Fruit fly (Drosophila melanogaster) whole organism, embryonic: ENCODE results near the gene Flad1.

ENCODE experiments used
- Asciz ChIP-seq: fragments of 200-800 bp; sonication (Bioruptor generic); optimal IDR thresholded peaks from 2 replicates; lab custom pipeline; 2017; ENCODE audit warnings: missing biosample characterization, mild to moderate bottlenecking, missing genetic modification characterization, missing genetic modification reagents
- CG10209 ChIP-seq: fragments of 200-800 bp; sonication (Bioruptor generic); optimal IDR thresholded peaks from 3 replicates; lab custom pipeline; 2017; ENCODE audit warnings: missing biosample characterization, mild to moderate bottlenecking, missing genetic modification characterization, missing genetic modification reagents
- CG11560 ChIP-seq: fragments of 200-800 bp; sonication (Bioruptor generic); IDR thresholded peaks from 3 replicates; pipeline ENCODE4 v1.3.6; 2022; ENCODE audit warnings: missing biosample characterization, missing genetic modification characterization
- CG12155 ChIP-seq: fragments of 200-800 bp; sonication (Bioruptor generic); optimal IDR thresholded peaks from 3 replicates; lab custom pipeline; 2016; ENCODE audit warnings: missing biosample characterization, missing genetic modification characterization
- CG12942 ChIP-seq: fragments of 200-800 bp; sonication (Bioruptor generic); optimal IDR thresholded peaks from 3 replicates; lab custom pipeline; 2016; ENCODE audit warnings: missing biosample characterization, missing genetic modification characterization
- CG1602 ChIP-seq: fragments of 200-800 bp; sonication (Bioruptor generic); optimal IDR thresholded peaks from 3 replicates; lab custom pipeline; 2016; ENCODE audit warnings: missing biosample characterization, missing genetic modification characterization
- CG1647 ChIP-seq: fragments of 200-800 bp; sonication (Bioruptor generic); optimal IDR thresholded peaks from 3 replicates; lab custom pipeline; 2016; ENCODE audit warnings: missing biosample characterization, missing genetic modification characterization
- CG16779 ChIP-seq: fragments of 200-800 bp; sonication (Bioruptor generic); IDR thresholded peaks from 2 replicates; pipeline ENCODE4 v1.3.6; 2022; ENCODE audit warnings: missing biosample characterization, missing genetic modification characterization
- CG16815 ChIP-seq: fragments of 200-800 bp; sonication (Bioruptor generic); optimal IDR thresholded peaks from 3 replicates; lab custom pipeline; 2017; ENCODE audit warnings: missing biosample characterization, mild to moderate bottlenecking, missing genetic modification characterization
- CG18619 ChIP-seq: fragments of 200-800 bp; sonication (Bioruptor generic); optimal IDR thresholded peaks from 3 replicates; lab custom pipeline; 2017; ENCODE audit warnings: missing biosample characterization, mild to moderate bottlenecking, missing genetic modification characterization
- CG31224 ChIP-seq: fragments of 200-800 bp; sonication (Bioruptor generic); IDR thresholded peaks from 2 replicates; pipeline ENCODE4 v1.3.6; 2022; ENCODE audit warnings: missing biosample characterization, missing genetic modification characterization
- CG31441 ChIP-seq: fragments of 200-800 bp; sonication (Bioruptor generic); IDR thresholded peaks from 2 replicates; pipeline ENCODE4 v1.3.6; 2022; ENCODE audit warnings: missing biosample characterization, missing genetic modification characterization
- CG3163 ChIP-seq: fragments of 200-800 bp; sonication (Bioruptor generic); optimal IDR thresholded peaks from 3 replicates; lab custom pipeline; 2016; ENCODE audit warnings: missing biosample characterization, missing genetic modification characterization
- CG3995 ChIP-seq: fragments of 200-800 bp; sonication (Bioruptor generic); optimal IDR thresholded peaks from 3 replicates; lab custom pipeline; 2016; ENCODE audit warnings: missing biosample characterization, missing genetic modification characterization
- CG42726 ChIP-seq: fragments of 200-800 bp; sonication (Bioruptor generic); IDR thresholded peaks from 2 replicates; pipeline ENCODE4 v1.3.6; 2022; ENCODE audit warnings: missing biosample characterization, missing genetic modification characterization; ENCODE audit not compliant: partially characterized antibody
- CG6689 ChIP-seq: fragments of 200-800 bp; sonication (Bioruptor generic); IDR thresholded peaks from 2 replicates; pipeline ENCODE4 v1.3.6; 2022; ENCODE audit warnings: missing biosample characterization, missing genetic modification characterization
- CG7372 ChIP-seq: fragments of 200-800 bp; sonication (Bioruptor generic); IDR thresholded peaks from 2 replicates; pipeline ENCODE4 v1.3.6; 2022; ENCODE audit warnings: missing biosample characterization, missing genetic modification characterization
- CG7963 ChIP-seq: fragments of 200-800 bp; sonication (Bioruptor generic); IDR thresholded peaks from 3 replicates; pipeline ENCODE4 v1.3.6; 2022; ENCODE audit warnings: missing biosample characterization, missing genetic modification characterization; ENCODE audit not compliant: partially characterized antibody
- CG8281 ChIP-seq: fragments of 200-800 bp; sonication (Bioruptor generic); optimal IDR thresholded peaks from 2 replicates; lab custom pipeline; 2018; ENCODE audit warnings: missing biosample characterization, mild to moderate bottlenecking, missing genetic modification characterization, moderate library complexity
- CG9609 ChIP-seq: fragments of 200-800 bp; sonication (Bioruptor generic); optimal IDR thresholded peaks from 3 replicates; lab custom pipeline; 2016; ENCODE audit warnings: missing biosample characterization, missing genetic modification characterization
- Drgx ChIP-seq: fragments of 200-800 bp; sonication (Bioruptor generic); IDR thresholded peaks from 2 replicates; pipeline ENCODE4 v1.3.6; 2022; ENCODE audit warnings: missing biosample characterization, missing genetic modification characterization
- H2.0 ChIP-seq: fragments of 200-800 bp; sonication (Bioruptor generic); IDR thresholded peaks from 2 replicates; pipeline ENCODE4 v1.3.6; 2022; ENCODE audit warnings: missing biosample characterization, missing genetic modification characterization
- Hr3 ChIP-seq: fragments of 200-800 bp; sonication (Bioruptor generic); optimal IDR thresholded peaks from 3 replicates; lab custom pipeline; 2016; ENCODE audit warnings: missing biosample characterization, missing genetic modification characterization
- Jarid2 ChIP-seq: fragments of 200-800 bp; sonication (Bioruptor generic); optimal IDR thresholded peaks from 3 replicates; lab custom pipeline; 2017; ENCODE audit warnings: mild to moderate bottlenecking, missing biosample characterization, missing genetic modification reagents, missing genetic modification characterization
- Lhr ChIP-seq: fragments of 200-800 bp; sonication (Bioruptor generic); optimal IDR thresholded peaks from 3 replicates; lab custom pipeline; 2017; ENCODE audit warnings: mild to moderate bottlenecking, missing biosample characterization, missing genetic modification reagents, missing genetic modification characterization
- NC2α ChIP-seq: fragments of 200-800 bp; sonication (Bioruptor generic); optimal IDR thresholded peaks from 2 replicates; lab custom pipeline; 2016; ENCODE audit warnings: missing biosample characterization, missing genetic modification characterization
- NfI ChIP-seq: fragments of 200-800 bp; sonication (Bioruptor generic); optimal IDR thresholded peaks from 3 replicates; lab custom pipeline; 2018; ENCODE audit warnings: missing biosample characterization, mild to moderate bottlenecking, missing genetic modification characterization, moderate library complexity
- Optix ChIP-seq: fragments of 200-800 bp; sonication (Bioruptor generic); IDR thresholded peaks from 3 replicates; pipeline ENCODE4 v1.3.6; 2022; ENCODE audit warnings: missing biosample characterization, missing genetic modification characterization
- PHDP ChIP-seq: fragments of 200-800 bp; sonication (Bioruptor generic); optimal IDR thresholded peaks from 3 replicates; lab custom pipeline; 2018; ENCODE audit warnings: missing biosample characterization, mild to moderate bottlenecking, missing genetic modification characterization, moderate library complexity
- az2 ChIP-seq: fragments of 200-800 bp; sonication (Bioruptor generic); optimal IDR thresholded peaks from 3 replicates; lab custom pipeline; 2016; ENCODE audit warnings: missing biosample characterization, missing genetic modification characterization
- chif ChIP-seq, 2 experiments: fragments of 200-800 bp; sonication (Bioruptor generic); optimal IDR thresholded peaks; 3 replicates each; lab custom pipeline; 2016; ENCODE audit warnings: missing biosample characterization in 2 of 2, missing genetic modification characterization in 2 of 2
- chn ChIP-seq: fragments of 200-800 bp; sonication (Bioruptor generic); optimal IDR thresholded peaks from 2 replicates; lab custom pipeline; 2016; ENCODE audit warnings: missing biosample characterization, missing genetic modification characterization
- cwo ChIP-seq: fragments of 200-800 bp; sonication (Bioruptor generic); optimal IDR thresholded peaks from 3 replicates; lab custom pipeline; 2017; ENCODE audit warnings: missing biosample characterization, missing genetic modification characterization, mild to moderate bottlenecking, moderate library complexity, missing genetic modification reagents
- ftz-f1 ChIP-seq: fragments of 200-800 bp; sonication (Bioruptor generic); optimal IDR thresholded peaks from 2 replicates; lab custom pipeline; 2016; ENCODE audit warnings: missing biosample characterization, missing genetic modification characterization
- h ChIP-seq: fragments of >200 bp; optimal IDR thresholded peaks from 2 replicates; lab custom pipeline; 2017
- her ChIP-seq: fragments of 200-800 bp; sonication (Bioruptor generic); optimal IDR thresholded peaks from 2 replicates; lab custom pipeline; 2016; ENCODE audit warnings: missing biosample characterization, missing genetic modification characterization
- jigr1 ChIP-seq: fragments of 200-800 bp; sonication (Bioruptor generic); IDR thresholded peaks from 3 replicates; pipeline ENCODE4 v1.3.6; 2022; ENCODE audit warnings: missing biosample characterization, missing genetic modification characterization
- ken ChIP-seq: fragments of 200-800 bp; sonication (Bioruptor generic); IDR thresholded peaks from 3 replicates; pipeline ENCODE4 v1.3.6; 2022; ENCODE audit warnings: missing biosample characterization, missing genetic modification characterization
- lmd ChIP-seq: fragments of 200-800 bp; sonication (Bioruptor generic); IDR thresholded peaks from 2 replicates; pipeline ENCODE4 v1.3.6; 2022; ENCODE audit warnings: missing biosample characterization, missing genetic modification characterization
- lola ChIP-seq, 3 experiments: fragments of >200 bp in 2 of 3; fragments of 200-800 bp in 1 of 3; sonication (Bioruptor generic) in 1 of 3; optimal IDR thresholded peaks; 2 replicates each; lab custom pipeline; 2017 to 2019; ENCODE audit warnings: missing biosample characterization in 3 of 3, missing genetic modification characterization in 3 of 3, mild to moderate bottlenecking in 1 of 3, moderate library complexity in 1 of 3
- phol ChIP-seq: fragments of 200-800 bp; sonication (Bioruptor generic); optimal IDR thresholded peaks from 3 replicates; lab custom pipeline; 2018; ENCODE audit warnings: missing biosample characterization, mild to moderate bottlenecking, missing genetic modification characterization, moderate library complexity
- pzg ChIP-seq: fragments of 200-800 bp; sonication (Bioruptor generic); optimal IDR thresholded peaks from 3 replicates; lab custom pipeline; 2018; ENCODE audit warnings: missing biosample characterization, mild to moderate bottlenecking, missing genetic modification characterization, moderate library complexity
- ro ChIP-seq: fragments of 200-800 bp; sonication (Bioruptor generic); IDR thresholded peaks from 2 replicates; pipeline ENCODE4 v1.3.6; 2022; ENCODE audit warnings: missing biosample characterization, missing genetic modification characterization
- seq ChIP-seq: fragments of 200-800 bp; sonication (Bioruptor generic); IDR thresholded peaks from 2 replicates; pipeline ENCODE4 v1.3.6; 2022; ENCODE audit warnings: missing biosample characterization, missing genetic modification characterization
- sima ChIP-seq: fragments of 200-800 bp; sonication (Bioruptor generic); optimal IDR thresholded peaks from 2 replicates; lab custom pipeline; 2016; ENCODE audit warnings: missing biosample characterization, missing genetic modification characterization
- sna ChIP-seq: fragments of 200-800 bp; sonication (Bioruptor generic); IDR thresholded peaks from 2 replicates; pipeline ENCODE4 v1.3.6; 2022; ENCODE audit warnings: missing biosample characterization, missing genetic modification characterization; ENCODE audit not compliant: partially characterized antibody
- sug ChIP-seq: fragments of 200-800 bp; optimal IDR thresholded peaks from 2 replicates; lab custom pipeline; 2019; ENCODE audit warnings: missing biosample characterization, mild to moderate bottlenecking, missing genetic modification characterization, moderate library complexity
- tio ChIP-seq: fragments of 200-800 bp; sonication (Bioruptor generic); optimal IDR thresholded peaks from 2 replicates; lab custom pipeline; 2017; ENCODE audit warnings: missing biosample characterization, missing genetic modification characterization, inconsistent platforms
- twi ChIP-seq: fragments of 200-800 bp; optimal IDR thresholded peaks from 2 replicates; lab custom pipeline; 2019; ENCODE audit warnings: missing biosample characterization, mild to moderate bottlenecking, missing genetic modification characterization, moderate library complexity
- wor ChIP-seq: fragments of 200-800 bp; sonication (Bioruptor generic); IDR thresholded peaks from 2 replicates; pipeline ENCODE4 v1.3.6; 2022; ENCODE audit warnings: missing biosample characterization, missing genetic modification characterization
- zf30C ChIP-seq: fragments of 200-800 bp; sonication (Bioruptor generic); optimal IDR thresholded peaks from 3 replicates; lab custom pipeline; 2018; ENCODE audit warnings: missing biosample characterization, mild to moderate bottlenecking, missing genetic modification characterization

The Flad1 gene

dm6 chrX:12937825-12938520 lies 34.7 kb upstream of the Flad1 start (continued):
- no peak for TF ChIP-seq CG11560 (tag; lab: Robert Waterston, UW)
- no peak for TF ChIP-seq CG42726
- TF ChIP-seq H2.0 (GFP tag; lab: Robert Waterston, UW) = no peak
- TF ChIP-seq lmd (GFP tag; lab: Robert Waterston, UW) = no peak; the same call in 1 of the 2 replicates
- peak in 1 of 3 experiments; percentile 43 for TF ChIP-seq lola (GFP tag; optimal IDR thresholded peaks at IDR 0.05; lab: Kevin White, UChicago)
- no peak for TF ChIP-seq CG9609 (GFP tag; lab: Kevin White, UChicago)
- no peak for TF ChIP-seq Drgx (GFP tag; lab: Robert Waterston, UW)
- no peak for TF ChIP-seq tio
- no peak for TF ChIP-seq Lhr (GFP tag; lab: Kevin White, UChicago)
- no peak for TF ChIP-seq CG31224 (GFP tag; lab: Robert Waterston, UW)
- no peak for TF ChIP-seq chn
- no peak for TF ChIP-seq Jarid2 (GFP tag; lab: Kevin White, UChicago)
- no peak for TF ChIP-seq ken (GFP tag; lab: Robert Waterston, UW)
- TF ChIP-seq CG6689 (GFP tag; lab: Robert Waterston, UW) = peak; percentile 31; the same call in 1 of the 2 replicates
- no peak for TF ChIP-seq CG7963 (GFP tag; lab: Robert Waterston, UW)
- TF ChIP-seq sug (tag; lab: Kevin White, UChicago) = peak; percentile 12
- no peak for TF ChIP-seq CG8281
- TF ChIP-seq CG10209 (GFP tag; lab: Kevin White, UChicago) = peak; percentile 28
- no peak for TF ChIP-seq pzg (GFP tag; lab: Kevin White, UChicago)
- no peak for TF ChIP-seq CG12155 (GFP tag; lab: Kevin White, UChicago)
- peak; percentile 17 for TF ChIP-seq CG18619
- TF ChIP-seq CG7372 (GFP tag; lab: Robert Waterston, UW) = no peak
- no peak for TF ChIP-seq ftz-f1 (GFP tag; lab: Kevin White, UChicago)
- no peak for TF ChIP-seq her (GFP tag; lab: Kevin White, UChicago)
- no peak for TF ChIP-seq h (lab: Kevin White, UChicago)
- TF ChIP-seq phol (tag; lab: Kevin White, UChicago) = peak; percentile 47
- no peak for TF ChIP-seq twi
- TF ChIP-seq CG12942 (GFP tag; lab: Kevin White, UChicago) = no peak
- 0 out of 2 replicates have a peak, but pooled peaks have one; percentile 25 for TF ChIP-seq wor (GFP tag; lab: Robert Waterston, UW)
- no peak for TF ChIP-seq CG3995 (GFP tag; lab: Kevin White, UChicago)
- TF ChIP-seq az2 (GFP tag; lab: Kevin White, UChicago) = no peak
- TF ChIP-seq CG16815 (GFP tag; lab: Kevin White, UChicago) = no peak
- TF ChIP-seq NfI = peak; percentile 4
- no peak for TF ChIP-seq NC2α (GFP tag; lab: Kevin White, UChicago)
- no peak for TF ChIP-seq CG1647
- TF ChIP-seq ro (GFP tag; lab: Robert Waterston, UW) = no peak
- TF ChIP-seq Optix (GFP tag; lab: Robert Waterston, UW) = no peak
- TF ChIP-seq sna (GFP tag; lab: Robert Waterston, UW) = no peak
- peak; percentile 60 for TF ChIP-seq PHDP (tag; lab: Kevin White, UChicago)
- TF ChIP-seq CG31441 (GFP tag; lab: Robert Waterston, UW) = peak; percentile 70
- no peak for TF ChIP-seq CG3163 (GFP tag; lab: Kevin White, UChicago)
- no peak for TF ChIP-seq CG16779 (GFP tag; lab: Robert Waterston, UW)
- TF ChIP-seq sima = no peak
- TF ChIP-seq seq (GFP tag; lab: Robert Waterston, UW) = peak; percentile 80; the same call in 1 of the 2 replicates
- no peak for TF ChIP-seq jigr1 (GFP tag; lab: Robert Waterston, UW)
- no peak for TF ChIP-seq chif (GFP tag; optimal IDR thresholded peaks at IDR 0.05; lab: Kevin White, UChicago)
- TF ChIP-seq cwo = peak; percentile 55
- no peak for TF ChIP-seq CG1602 (GFP tag; lab: Kevin White, UChicago)
- TF ChIP-seq zf30C (GFP tag; lab: Kevin White, UChicago) = peak; percentile 78
- TF ChIP-seq Asciz (GFP tag; lab: Kevin White, UChicago) = no peak
- TF ChIP-seq Hr3 (GFP tag; lab: Kevin White, UChicago) = peak; percentile 20
